Worm (Caenorhabditis elegans): ENCODE data around the gene mob-1.
"Not testable (repeated sequence)": the region's sequence is repeated elsewhere in the genome, so short reads cannot be mapped to it uniquely, and the experiment has no call there.

Gene mob-1

ce11 chrIV:11859995-11860605, at the start of gene mob-1:
Gene mob-1, plus strand, starts transcription at chrIV:11860555.
- TF ChIP-seq pes-1 (GFP tag; IDR thresholded peaks at IDR 0.05) (no peak), ceh-13 (GFP tag; optimal IDR thresholded peaks at IDR 0.05) (no peak), tra-4 (tag; optimal IDR thresholded peaks at IDR 0.05) (no peak), scrt-1 (GFP tag; IDR thresholded peaks at IDR 0.05) (no peak), flt-1 (GFP tag; IDR thresholded peaks at IDR 0.05) (no peak), ceh-36 (tag; optimal IDR thresholded peaks at IDR 0.05) (no peak), hnd-1 (tag; optimal IDR thresholded peaks at IDR 0.05) (no peak), B0310.2 (tag; optimal IDR thresholded peaks at IDR 0.05) (no peak), ama-1 (optimal IDR thresholded peaks at IDR 0.05) (no peak), hmg-4 (GFP tag; optimal IDR thresholded peaks at IDR 0.05) (no peak), tbx-11 (GFP tag; IDR thresholded peaks at IDR 0.05) (no peak), tbx-37 (GFP tag; conservative IDR thresholded peaks at IDR 0.05) (no peak), ets-7 (tag; optimal IDR thresholded peaks at IDR 0.05) (no peak), aly-1 (tag; optimal IDR thresholded peaks at IDR 0.05) (no peak), F13C5.2 (tag; optimal IDR thresholded peaks at IDR 0.05) (no peak), hmbx-1 (tag; optimal IDR thresholded peaks at IDR 0.05) (no peak), sea-1 (GFP tag; conservative IDR thresholded peaks at IDR 0.05) (no peak)

- no peak for TF ChIP-seq scrt-1 (GFP tag; IDR thresholded peaks at IDR 0.05)
- no peak for TF ChIP-seq ets-7 (tag; optimal IDR thresholded peaks at IDR 0.05)
- TF ChIP-seq hnd-1 (tag; optimal IDR thresholded peaks at IDR 0.05): no peak
- no peak for TF ChIP-seq ceh-36 (tag; optimal IDR thresholded peaks at IDR 0.05)
- TF ChIP-seq ama-1 (optimal IDR thresholded peaks at IDR 0.05): no peak
- TF ChIP-seq F13C5.2 (tag; optimal IDR thresholded peaks at IDR 0.05): no peak
- TF ChIP-seq pes-1 (GFP tag; IDR thresholded peaks at IDR 0.05): no peak
- no peak for TF ChIP-seq tbx-11 (GFP tag; IDR thresholded peaks at IDR 0.05)
- no peak for TF ChIP-seq hmbx-1 (tag; optimal IDR thresholded peaks at IDR 0.05)
- TF ChIP-seq hmg-4 (GFP tag; optimal IDR thresholded peaks at IDR 0.05): no peak
- TF ChIP-seq tra-4 (tag; optimal IDR thresholded peaks at IDR 0.05): no peak
- TF ChIP-seq sea-1 (GFP tag; conservative IDR thresholded peaks at IDR 0.05): no peak
- no peak for TF ChIP-seq B0310.2 (tag; optimal IDR thresholded peaks at IDR 0.05)
- no peak for TF ChIP-seq aly-1 (tag; optimal IDR thresholded peaks at IDR 0.05)
Measured at ce11 chrIV:11812017-11812416, 48.3 kb upstream of the mob-1 start.

ce11 chrIV:11813901-11814300, 46.5 kb upstream of the mob-1 start, which contains the start of gene M117.1:
Gene M117.1, plus strand, starts transcription at chrIV:11814247.
- no peak for TF ChIP-seq B0310.2 (tag; optimal IDR thresholded peaks at IDR 0.05)

- TF ChIP-seq ama-1 (optimal IDR thresholded peaks at IDR 0.05): peak; percentile 41
- no peak for TF ChIP-seq F13C5.2 (tag; optimal IDR thresholded peaks at IDR 0.05)
- TF ChIP-seq sea-1 (GFP tag; conservative IDR thresholded peaks at IDR 0.05): no peak
Measured at ce11 chrIV:11820067-11820913, 40.1 kb upstream of the mob-1 start.

ce11 chrIV:11821591-11822361, 38.6 kb upstream of the mob-1 start, which contains the start of the genes par-5 and M117.3:
Gene par-5, minus strand, starts transcription at chrIV:11821924.
Gene M117.3, plus strand, starts transcription at chrIV:11822206.
- no peak for TF ChIP-seq hmg-4 (GFP tag; optimal IDR thresholded peaks at IDR 0.05)
- peak; percentile 52 for TF ChIP-seq F13C5.2 (tag; optimal IDR thresholded peaks at IDR 0.05)
- TF ChIP-seq pes-1 (GFP tag; IDR thresholded peaks at IDR 0.05): no peak
- peak; percentile 17; the same call in 1 of the 2 replicates for TF ChIP-seq tbx-11 (GFP tag; IDR thresholded peaks at IDR 0.05)

ce11 chrIV:11822454-11822853, 37.9 kb upstream of the mob-1 start:
- 0 out of 2 replicates have a peak, but pooled peaks have one; percentile 15 for TF ChIP-seq pes-1 (GFP tag; IDR thresholded peaks at IDR 0.05)
- TF ChIP-seq hmg-4 (GFP tag; optimal IDR thresholded peaks at IDR 0.05): no peak

- not testable (repeated sequence) for TF ChIP-seq hmbx-1 (tag; optimal IDR thresholded peaks at IDR 0.05); tra-4 (tag; optimal IDR thresholded peaks at IDR 0.05); sea-1 (GFP tag; conservative IDR thresholded peaks at IDR 0.05)
Measured at ce11 chrIV:11828012-11828411, 32.3 kb upstream of the mob-1 start, which contains the start of gene M117.6. Gene M117.6, minus strand, starts transcription at chrIV:11828112.

ce11 chrIV:11833456-11833855, 26.9 kb upstream of the mob-1 start, which contains the start of gene M117.4:
Gene M117.4, minus strand, starts transcription at chrIV:11833556.
- TF ChIP-seq sea-1 (GFP tag; conservative IDR thresholded peaks at IDR 0.05): no peak
- TF ChIP-seq hnd-1 (tag; optimal IDR thresholded peaks at IDR 0.05): no peak
- TF ChIP-seq ceh-36 (tag; optimal IDR thresholded peaks at IDR 0.05): no peak
